Fruit fly (Drosophila melanogaster): Measurements from ENCODE around the gene MTA1-like.

DNA sequence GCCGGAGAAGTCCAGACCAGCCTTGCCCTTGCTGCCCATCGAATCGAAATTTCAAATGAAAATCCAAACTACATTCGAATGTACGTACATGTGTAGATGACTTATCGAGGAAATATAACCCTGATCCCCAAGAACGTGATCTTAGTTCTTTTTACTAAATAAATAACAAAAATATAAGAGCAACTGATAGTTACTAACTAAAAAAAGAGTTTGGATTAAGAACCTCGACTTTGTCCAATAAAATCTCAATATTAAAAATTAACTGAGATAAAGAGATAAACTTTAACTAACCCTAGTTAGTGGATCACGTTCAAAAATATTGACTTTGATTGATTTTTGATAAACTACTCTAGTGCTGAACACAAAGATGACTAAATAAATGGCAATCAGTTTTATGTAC, 13.0 kb downstream of the MTA1-like start, which contains the start of gene CG31546:
- TF ChIP-seq Taf1 (GFP tag; IDR thresholded peaks at IDR 0.05), result no peak
- no peak for TF ChIP-seq gro (GFP tag; optimal IDR thresholded peaks at IDR 0.05)
- TF ChIP-seq CG3281 (GFP tag; optimal IDR thresholded peaks at IDR 0.05), result no peak
- no peak for TF ChIP-seq CG31441 (GFP tag; IDR thresholded peaks at IDR 0.05)
- TF ChIP-seq CG9797 (GFP tag; optimal IDR thresholded peaks at IDR 0.05), result no peak
- TF ChIP-seq pita (GFP tag; optimal IDR thresholded peaks at IDR 0.05), result no peak
- no peak for TF ChIP-seq CG9437 (GFP tag; optimal IDR thresholded peaks at IDR 0.05)
- no peak for TF ChIP-seq Mes4 (GFP tag; optimal IDR thresholded peaks at IDR 0.05)
